Worm (Caenorhabditis elegans): ENCODE measurements around the gene ddl-3.

The ddl-3 gene

DNA sequence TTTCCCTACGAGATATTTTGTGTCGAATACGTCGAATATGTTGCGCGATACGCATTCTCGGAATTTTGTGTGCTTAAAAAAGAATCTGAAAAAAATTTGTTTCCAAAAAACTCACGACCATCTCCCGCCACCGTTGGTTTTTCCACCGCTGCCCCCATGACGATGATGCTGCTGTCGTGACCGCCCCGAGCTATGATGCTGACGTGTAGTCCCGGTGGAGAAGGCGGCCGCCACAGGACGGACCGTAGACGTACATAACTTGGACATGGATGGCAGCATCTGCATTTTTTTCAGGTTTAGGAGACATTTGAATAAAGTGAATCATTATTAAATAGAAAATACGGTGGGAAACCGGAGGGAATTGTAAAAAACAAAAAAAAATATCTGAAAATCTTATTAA is at the start of gene ddl-3:
TSS of gene ddl-3 (minus strand) at position 289 of the 400 bp plus-strand sequence.
- TF ChIP-seq Y48G9A.11 (GFP tag; IDR thresholded peaks at IDR 0.05): 0 out of 2 replicates have a peak, but pooled peaks have one; percentile 55
- peak; percentile 31; the same call in 1 of the 2 replicates for TF ChIP-seq set-16 (GFP tag; IDR thresholded peaks at IDR 0.05)

DNA sequence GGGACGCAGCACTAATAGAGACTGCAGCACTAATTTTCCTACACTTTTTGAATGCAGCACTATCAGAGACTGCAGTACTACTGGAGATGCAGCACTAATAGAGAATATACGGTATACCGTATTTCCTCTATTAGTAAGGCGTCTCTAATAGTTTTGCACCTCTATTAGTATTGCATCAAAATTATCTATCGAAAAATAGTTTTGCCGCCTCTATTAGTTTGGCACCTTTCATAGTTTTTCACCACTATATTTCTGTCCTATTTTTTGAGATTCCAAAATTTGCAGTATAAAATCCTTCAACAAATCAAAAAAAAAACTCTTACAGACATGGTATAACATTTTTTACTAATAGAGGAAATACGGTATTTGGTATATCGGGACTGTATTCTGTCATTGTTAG is 49.5 kb upstream of the ddl-3 start:
- TF ChIP-seq aha-1 (tag): peak; percentile 94
- TF ChIP-seq R02D3.7 (tag; optimal IDR thresholded peaks at IDR 0.05): no peak

DNA sequence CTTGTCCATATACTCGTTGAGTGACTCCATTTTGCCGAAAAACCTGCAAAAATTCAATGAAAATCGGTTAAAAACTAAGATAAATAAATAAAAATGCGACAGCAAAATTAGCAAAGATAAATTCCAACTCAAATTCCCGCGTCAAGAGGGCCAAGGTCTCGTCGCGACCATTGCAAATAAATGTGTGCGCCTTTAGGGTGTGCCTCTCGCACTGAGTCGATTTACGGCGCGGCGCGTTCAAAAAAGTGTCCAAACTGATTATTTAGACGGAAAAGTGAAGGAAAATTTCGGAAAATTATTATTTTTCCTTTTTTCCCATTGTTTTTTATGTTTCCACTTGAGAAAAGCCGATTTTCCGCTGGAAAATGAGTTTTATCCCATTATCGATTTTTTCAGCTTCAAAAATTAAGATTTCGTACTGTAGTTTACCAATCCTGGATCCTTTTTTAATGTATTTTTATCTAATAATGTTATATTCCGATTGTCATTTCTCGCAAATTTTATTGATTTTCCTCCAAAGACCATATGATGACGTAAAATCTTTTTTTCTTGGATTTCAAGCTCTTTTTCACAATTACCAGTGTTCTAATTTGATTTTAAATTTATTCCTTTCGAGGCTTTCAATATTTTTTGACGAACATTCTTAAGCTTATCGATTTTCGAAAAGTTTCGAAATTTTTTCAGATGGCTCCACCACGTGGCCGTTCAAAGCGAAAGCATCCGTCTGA is 45.9 kb upstream of the ddl-3 start, which contains the start of the genes kbp-3 and nurf-1:
TSS of gene kbp-3 (minus strand) at position 43 of the 728 bp plus-strand sequence.
TSS of gene nurf-1 (plus strand) at position 678 of the 728 bp plus-strand sequence.
- TF ChIP-seq T26A8.4 (GFP tag; IDR thresholded peaks at IDR 0.05) (no peak), nhr-28 (tag; optimal IDR thresholded peaks at IDR 0.05) (no peak), zip-11 (GFP tag; IDR thresholded peaks at IDR 0.05) (no peak), F49E8.2 (tag; optimal IDR thresholded peaks at IDR 0.05; ENCODE audit: borderline replicate concordance) (no peak), nhr-11 (tag; optimal IDR thresholded peaks at IDR 0.05) (peak; percentile 45), unc-62 (GFP tag; optimal IDR thresholded peaks at IDR 0.05 in 1 of 2) (peak in 1 of 2 experiments; percentile 2), unc-62 (tag; optimal IDR thresholded peaks at IDR 0.05) (no peak), Y5F2A.4 (GFP tag; optimal IDR thresholded peaks at IDR 0.05) (no peak), nhr-48 (tag; optimal IDR thresholded peaks at IDR 0.05) (no peak), T20F7.1 (GFP tag; optimal IDR thresholded peaks at IDR 0.05) (no peak), rbr-2 (tag; optimal IDR thresholded peaks at IDR 0.05) (peak; percentile 33), Y48G9A.11 (GFP tag; IDR thresholded peaks at IDR 0.05) (no peak), lim-7 (GFP tag; IDR thresholded peaks at IDR 0.05) (no peak), arid-1 (GFP tag; conservative IDR thresholded peaks at IDR 0.05) (no peak), hmg-1.1 (GFP tag; IDR thresholded peaks at IDR 0.05) (peak; percentile 44; the same call in 1 of the 2 replicates), dpl-1 (GFP tag; optimal IDR thresholded peaks at IDR 0.05) (peak; percentile 88), lsy-2 (tag; optimal IDR thresholded peaks at IDR 0.05) (peak in 1 of 2 experiments; percentile 76), R02D3.7 (tag; optimal IDR thresholded peaks at IDR 0.05) (no peak), dmd-8 (GFP tag; IDR thresholded peaks at IDR 0.05) (no peak), ces-1 (GFP tag; optimal IDR thresholded peaks at IDR 0.05) (no peak), madf-5 (GFP tag; IDR thresholded peaks at IDR 0.05) (no peak), hlh-30 (tag; optimal IDR thresholded peaks at IDR 0.05; ENCODE audit: insufficient read depth) (peak; percentile 61), lin-15B (tag; optimal IDR thresholded peaks at IDR 0.05) (no peak), cey-2 (tag; optimal IDR thresholded peaks at IDR 0.05; ENCODE audit: borderline replicate concordance, insufficient read depth) (no peak), zfp-2 (tag; optimal IDR thresholded peaks at IDR 0.05) (no peak), zfp-3 (GFP tag; conservative IDR thresholded peaks at IDR 0.05) (no peak), F10B5.3 (tag; optimal IDR thresholded peaks at IDR 0.05) (no peak), saeg-2 (GFP tag; IDR thresholded peaks at IDR 0.05) (no peak), dve-1 (tag; optimal IDR thresholded peaks at IDR 0.05; ENCODE audit: insufficient read depth) (peak; percentile 29), F44E2.7 (GFP tag; IDR thresholded peaks at IDR 0.05) (no peak), ceh-28 (tag; optimal IDR thresholded peaks at IDR 0.05) (no peak), aha-1 (tag) (peak; percentile 94), nhr-111 (GFP tag; optimal IDR thresholded peaks at IDR 0.05) (no peak), lir-3 (tag; optimal IDR thresholded peaks at IDR 0.05) (no peak), nhr-41 (GFP tag; IDR thresholded peaks at IDR 0.05) (no peak), ceh-20 (GFP tag; IDR thresholded peaks at IDR 0.05) (no peak), dmd-9 (GFP tag; IDR thresholded peaks at IDR 0.05) (no peak), mdl-1 (tag; optimal IDR thresholded peaks at IDR 0.05) (peak in 1 of 2 experiments; percentile 32), ceh-32 (tag; optimal IDR thresholded peaks at IDR 0.05; ENCODE audit: poor library complexity) (no peak), php-3 (GFP tag; IDR thresholded peaks at IDR 0.05) (no peak), daf-19 (GFP tag; conservative IDR thresholded peaks at IDR 0.05) (no peak), spr-3 (GFP tag; optimal IDR thresholded peaks at IDR 0.05) (no peak), ZK546.5 (tag; optimal IDR thresholded peaks at IDR 0.05) (no peak), mep-1 (tag; optimal IDR thresholded peaks at IDR 0.05) (peak; percentile 59)

Data from whole organism, L4 larva.